Fruit fly (Drosophila melanogaster): ENCODE results near the gene CG31643.
A peak's percentile ranks its signal among the peaks of the same experiment; 100 is the strongest.

The CG31643 gene

dm6 chr2L:6085733-6086317 lies 47.9 kb downstream of the CG31643 start:
- TF ChIP-seq CG33017 (tag; optimal IDR thresholded peaks at IDR 0.05) (no peak), CG7045 (GFP tag; optimal IDR thresholded peaks at IDR 0.05) (no peak)

DNA sequence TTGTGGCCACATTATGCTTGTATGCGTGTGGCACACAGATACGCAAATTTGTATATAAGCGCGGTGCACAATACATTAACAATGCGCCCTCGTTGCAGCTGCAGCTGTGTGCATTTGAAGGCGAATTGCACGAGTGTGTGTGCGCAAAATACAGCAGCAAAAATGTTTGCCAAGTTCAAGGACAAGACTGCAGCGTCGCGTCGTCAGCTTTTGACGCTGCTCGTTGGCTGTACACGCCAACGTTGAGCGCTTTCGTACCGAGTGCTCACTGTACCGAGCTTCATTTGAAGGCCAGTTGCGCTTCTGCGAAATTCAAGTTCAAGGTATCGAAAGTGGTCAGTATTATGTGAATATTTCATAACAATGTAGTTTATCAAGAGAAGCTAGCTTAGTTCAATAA lies 48.9 kb downstream of the CG31643 start:
- TF ChIP-seq tj (GFP tag; optimal IDR thresholded peaks at IDR 0.05) (peak; percentile 29), pad (GFP tag; optimal IDR thresholded peaks at IDR 0.05) (no peak), CG12768 (GFP tag; optimal IDR thresholded peaks at IDR 0.05) (peak; percentile 20), CG14711 (tag; optimal IDR thresholded peaks at IDR 0.05) (peak; percentile 8)

DNA sequence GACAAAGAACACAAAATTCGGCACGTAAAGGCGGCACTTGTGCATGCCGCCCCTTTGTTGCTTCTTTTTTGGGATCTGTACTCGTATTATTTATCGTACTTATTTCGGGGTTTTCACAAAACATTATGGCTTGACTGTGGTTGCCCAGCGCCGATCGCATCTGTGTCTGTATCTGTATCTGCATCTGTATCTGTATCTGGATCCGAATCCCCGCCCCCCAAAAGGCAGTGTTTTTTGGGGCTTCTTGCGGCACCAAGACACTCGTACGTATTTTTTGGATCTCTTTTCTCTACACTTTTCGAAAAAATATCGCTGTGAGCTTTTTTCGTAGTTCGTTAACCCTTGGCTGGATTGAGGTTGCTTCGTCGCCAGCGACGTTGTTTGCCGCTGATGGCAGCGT lies 49.8 kb downstream of the CG31643 start:
- TF ChIP-seq ovo (GFP tag; optimal IDR thresholded peaks at IDR 0.05) (no peak), Mnt (GFP tag; optimal IDR thresholded peaks at IDR 0.05) (no peak), CG5204 (GFP tag; optimal IDR thresholded peaks at IDR 0.05) (no peak), CG7045 (GFP tag; optimal IDR thresholded peaks at IDR 0.05) (no peak), CG14711 (tag; optimal IDR thresholded peaks at IDR 0.05) (no peak), pad (GFP tag; optimal IDR thresholded peaks at IDR 0.05) (no peak), bab1 (GFP tag; optimal IDR thresholded peaks at IDR 0.05) (no peak), CG7101 (tag; optimal IDR thresholded peaks at IDR 0.05) (no peak), cnc (optimal IDR thresholded peaks at IDR 0.05) (no peak), cic (GFP tag; optimal IDR thresholded peaks at IDR 0.05) (no peak), Hr96 (GFP tag; optimal IDR thresholded peaks at IDR 0.05) (no peak), CG12768 (GFP tag; optimal IDR thresholded peaks at IDR 0.05) (no peak), Crg-1 (GFP tag; optimal IDR thresholded peaks at IDR 0.05) (no peak), CG11617 (GFP tag; optimal IDR thresholded peaks at IDR 0.05) (no peak)

- TF ChIP-seq Clk (GFP tag; optimal IDR thresholded peaks at IDR 0.05) = peak; percentile 47
- peak; percentile 85 for TF ChIP-seq tj (GFP tag; optimal IDR thresholded peaks at IDR 0.05)
- TF ChIP-seq bab1 (GFP tag; optimal IDR thresholded peaks at IDR 0.05) = peak; percentile 79
- no peak for TF ChIP-seq CG14711 (tag; optimal IDR thresholded peaks at IDR 0.05)
- TF ChIP-seq CG1620 (GFP tag; optimal IDR thresholded peaks at IDR 0.05) = peak; percentile 19
- TF ChIP-seq CG11617 (GFP tag; optimal IDR thresholded peaks at IDR 0.05) = peak; percentile 69
- peak; percentile 91 to 93 for TF ChIP-seq cnc (optimal IDR thresholded peaks at IDR 0.05)
- TF ChIP-seq kay (GFP tag; ENCODE audit: borderline replicate concordance) = peak; percentile 100
- TF ChIP-seq CG7101 (tag; optimal IDR thresholded peaks at IDR 0.05) = peak; percentile 66
- TF ChIP-seq toe (GFP tag; optimal IDR thresholded peaks at IDR 0.05) = no peak
- peak; percentile 49 for TF ChIP-seq Crg-1 (GFP tag; optimal IDR thresholded peaks at IDR 0.05)
- TF ChIP-seq CG7045 (GFP tag; optimal IDR thresholded peaks at IDR 0.05) = peak; percentile 47
- peak; percentile 63 for TF ChIP-seq ovo (GFP tag; optimal IDR thresholded peaks at IDR 0.05)
- peak; percentile 54 for TF ChIP-seq pad (GFP tag; optimal IDR thresholded peaks at IDR 0.05)
- peak; percentile 48 for TF ChIP-seq CG33017 (tag; optimal IDR thresholded peaks at IDR 0.05)
- peak; percentile 52 for TF ChIP-seq Hr96 (GFP tag; optimal IDR thresholded peaks at IDR 0.05)
- peak; percentile 88 for TF ChIP-seq CG12768 (GFP tag; optimal IDR thresholded peaks at IDR 0.05)
- TF ChIP-seq CG5204 (GFP tag; optimal IDR thresholded peaks at IDR 0.05) = no peak
- TF ChIP-seq cic (GFP tag; optimal IDR thresholded peaks at IDR 0.05) = peak; percentile 99
- peak; percentile 99 for TF ChIP-seq Mnt (GFP tag; optimal IDR thresholded peaks at IDR 0.05)
These were observed 50.8 kb downstream of the CG31643 start for dm6 chr2L:6088371-6089365.

DNA sequence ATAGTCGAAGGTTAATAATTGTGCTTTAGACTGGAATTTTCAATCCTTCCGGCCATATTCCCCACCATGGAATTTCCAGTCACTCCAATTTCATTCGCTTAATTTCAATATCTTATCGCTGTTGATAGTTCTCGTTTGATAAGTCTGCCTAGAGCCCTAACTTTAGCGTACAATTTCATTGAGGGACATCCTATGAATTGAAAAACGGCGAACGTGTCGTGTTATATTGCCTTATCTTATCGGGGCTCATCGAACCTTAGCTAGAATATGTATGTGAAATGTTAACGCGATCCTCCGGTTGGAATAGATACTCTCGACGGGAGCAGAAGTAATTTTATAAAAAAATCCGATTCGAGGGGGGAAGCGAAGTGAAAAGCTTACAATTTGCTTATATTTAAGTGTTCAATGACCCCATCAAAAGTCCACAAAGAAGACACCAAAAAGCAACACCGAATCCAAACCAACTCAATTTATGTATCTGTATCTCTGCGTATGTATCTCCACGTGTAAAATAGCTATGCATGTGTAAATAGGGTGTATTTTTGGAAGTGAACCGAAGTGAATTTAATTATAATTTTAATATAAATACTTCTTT lies 51.8 kb downstream of the CG31643 start:
- TF ChIP-seq kay (GFP tag; ENCODE audit: borderline replicate concordance) (no peak), cic (GFP tag; optimal IDR thresholded peaks at IDR 0.05) (peak; percentile 99)

dm6 chr2L:6090365-6090764 lies 52.4 kb downstream of the CG31643 start:
- no peak for TF ChIP-seq Mnt (GFP tag; optimal IDR thresholded peaks at IDR 0.05)
- TF ChIP-seq bab1 (GFP tag; optimal IDR thresholded peaks at IDR 0.05) = no peak
- no peak for TF ChIP-seq cic (GFP tag; optimal IDR thresholded peaks at IDR 0.05)
- no peak for TF ChIP-seq ovo (GFP tag; optimal IDR thresholded peaks at IDR 0.05)

Data from whole organism, adult.